Worm (Caenorhabditis elegans): ENCODE measurements around the gene glb-28.

The glb-28 gene

ce11 chrX:15297396-15297827 lies 19.6 kb downstream of the glb-28 start (continued):
- peak; percentile 68 for TF ChIP-seq ceh-40 (GFP tag; IDR thresholded peaks at IDR 0.05)
- no peak for TF ChIP-seq F37B4.10 (GFP tag; IDR thresholded peaks at IDR 0.05)
- TF ChIP-seq chd-7 (tag; optimal IDR thresholded peaks at IDR 0.05), result peak; percentile 71
- peak; percentile 49 for TF ChIP-seq F57A8.1 (GFP tag; optimal IDR thresholded peaks at IDR 0.05)
- TF ChIP-seq F52B5.7 (tag; optimal IDR thresholded peaks at IDR 0.05), result peak; percentile 45
- TF ChIP-seq hmg-1.2 (GFP tag; IDR thresholded peaks at IDR 0.05), result peak; percentile 68
- peak; percentile 53; the same call in 1 of the 2 replicates for TF ChIP-seq mcd-1 (GFP tag; IDR thresholded peaks at IDR 0.05)
- no peak for TF ChIP-seq F55B11.4 (tag; optimal IDR thresholded peaks at IDR 0.05; ENCODE audit: borderline replicate concordance, insufficient read depth)
- peak; percentile 20 to 74 for TF ChIP-seq let-607 (tag; optimal IDR thresholded peaks at IDR 0.05)
- TF ChIP-seq attf-5 (GFP tag; optimal IDR thresholded peaks at IDR 0.05), result peak; percentile 38
- peak; percentile 87 for TF ChIP-seq nhr-90 (tag; optimal IDR thresholded peaks at IDR 0.05)
- TF ChIP-seq hsf-1 (GFP tag; IDR thresholded peaks at IDR 0.05), result no peak
- TF ChIP-seq ccch-3 (GFP tag; optimal IDR thresholded peaks at IDR 0.05), result peak; percentile 49
- peak; percentile 79 for TF ChIP-seq ztf-18 (tag; optimal IDR thresholded peaks at IDR 0.05)
- TF ChIP-seq ekl-4 (GFP tag; IDR thresholded peaks at IDR 0.05), result peak; percentile 65
- peak; percentile 96 for TF ChIP-seq rpc-1 (optimal IDR thresholded peaks at IDR 0.05)
- peak; percentile 98 for TF ChIP-seq rpc-1 (tag; optimal IDR thresholded peaks at IDR 0.05)
- peak; percentile 84 for TF ChIP-seq pbrm-1 (GFP tag; IDR thresholded peaks at IDR 0.05)
- peak; percentile 62 for TF ChIP-seq unc-130 (GFP tag; optimal IDR thresholded peaks at IDR 0.05)
- TF ChIP-seq sptf-2 (GFP tag; optimal IDR thresholded peaks at IDR 0.05), result no peak
- TF ChIP-seq efl-1 (GFP tag; optimal IDR thresholded peaks at IDR 0.05), result no peak
- peak; percentile 68 for TF ChIP-seq F22D6.2 (tag; optimal IDR thresholded peaks at IDR 0.05)
- no peak for TF ChIP-seq attf-3 (GFP tag; conservative IDR thresholded peaks at IDR 0.05)
- TF ChIP-seq T07F8.4 (tag; optimal IDR thresholded peaks at IDR 0.05), result peak; percentile 81
- peak; percentile 69; the same call in 1 of the 2 replicates for TF ChIP-seq ztf-28 (GFP tag; IDR thresholded peaks at IDR 0.05)
- TF ChIP-seq madf-8 (GFP tag; conservative IDR thresholded peaks at IDR 0.05), result no peak
- TF ChIP-seq dpl-1 (GFP tag; optimal IDR thresholded peaks at IDR 0.05), result peak; percentile 50
- peak; percentile 50 for TF ChIP-seq ztf-26 (tag; optimal IDR thresholded peaks at IDR 0.05)

- no peak for TF ChIP-seq lag-1 (GFP tag; IDR thresholded peaks at IDR 0.05)
- TF ChIP-seq snpc-4 (GFP tag; optimal IDR thresholded peaks at IDR 0.05), result no peak
- TF ChIP-seq snpc-4 (tag; optimal IDR thresholded peaks at IDR 0.05), result peak in 2 of 4 experiments; percentile 73 to 87
- TF ChIP-seq F39B2.1 (GFP tag; IDR thresholded peaks at IDR 0.05), result no peak
Observed at ce11 chrX:15285554-15285953, 31.5 kb downstream of the glb-28 start.

- TF ChIP-seq lin-40 (tag; optimal IDR thresholded peaks at IDR 0.05) (no peak), mes-4 (tag; optimal IDR thresholded peaks at IDR 0.05) (no peak), C06A6.2 (GFP tag; conservative IDR thresholded peaks at IDR 0.05) (no peak), Y95B8A.8 (GFP tag; IDR thresholded peaks at IDR 0.05) (no peak), nfyb-1 (GFP tag; IDR thresholded peaks at IDR 0.05) (no peak), B0019.2 (GFP tag; conservative IDR thresholded peaks at IDR 0.05) (no peak), die-1 (tag; optimal IDR thresholded peaks at IDR 0.05) (no peak), bed-2 (GFP tag; IDR thresholded peaks at IDR 0.05) (no peak), chd-7 (tag; optimal IDR thresholded peaks at IDR 0.05) (no peak), bed-1 (GFP tag; IDR thresholded peaks at IDR 0.05) (no peak), lir-1 (GFP tag; conservative IDR thresholded peaks at IDR 0.05) (no peak), lin-35 (GFP tag; optimal IDR thresholded peaks at IDR 0.05) (no peak), nhr-179 (tag; optimal IDR thresholded peaks at IDR 0.05) (no peak), ZK185.1 (tag; optimal IDR thresholded peaks at IDR 0.05; ENCODE audit: poor library complexity, severe bottlenecking) (no peak), ztf-6 (GFP tag; IDR thresholded peaks at IDR 0.05) (no peak), madf-3 (GFP tag; IDR thresholded peaks at IDR 0.05) (no peak), lag-1 (GFP tag; IDR thresholded peaks at IDR 0.05) (no peak), nhr-120 (GFP tag; IDR thresholded peaks at IDR 0.05) (no peak), akir-1 (GFP tag; optimal IDR thresholded peaks at IDR 0.05) (no peak)
Observed at ce11 chrX:15283740-15284139, 33.3 kb downstream of the glb-28 start, which contains the start of gene jud-4. Gene jud-4, plus strand, starts transcription at chrX:15284115.

Data from whole organism, young adult.